Worm (Caenorhabditis elegans): ENCODE data around the gene H14N18.2.

The H14N18.2 gene

ce11 chrV:8964055-8964758 lies 31.8 kb downstream of the H14N18.2 start, which contains the start of gene nhr-44:
TSS of gene nhr-44 (minus strand) at chrV:8964105.
- TF ChIP-seq spr-3 (GFP tag; optimal IDR thresholded peaks at IDR 0.05) (no peak), F37D6.2 (tag; optimal IDR thresholded peaks at IDR 0.05) (no peak), daf-12 (tag; optimal IDR thresholded peaks at IDR 0.05) (no peak), nhr-102 (tag; optimal IDR thresholded peaks at IDR 0.05) (no peak), F49E8.2 (tag; optimal IDR thresholded peaks at IDR 0.05; ENCODE audit: borderline replicate concordance) (no peak), lir-3 (tag; optimal IDR thresholded peaks at IDR 0.05) (no peak), D1046.2 (GFP tag; IDR thresholded peaks at IDR 0.05) (no peak), T20F7.1 (GFP tag; optimal IDR thresholded peaks at IDR 0.05) (no peak), nhr-237 (tag; optimal IDR thresholded peaks at IDR 0.05) (no peak), aha-1 (tag) (peak; percentile 76), daf-16 (GFP tag; optimal IDR thresholded peaks at IDR 0.05) (no peak), daf-16 (tag; optimal IDR thresholded peaks at IDR 0.05) (peak; percentile 8), ceh-82 (tag; optimal IDR thresholded peaks at IDR 0.05) (no peak), nhr-25 (tag; optimal IDR thresholded peaks at IDR 0.05; ENCODE audit: borderline replicate concordance, insufficient read depth) (no peak), T26A8.4 (GFP tag; IDR thresholded peaks at IDR 0.05) (no peak), mxl-2 (GFP tag; conservative IDR thresholded peaks at IDR 0.05) (no peak), lin-39 (tag; optimal IDR thresholded peaks at IDR 0.05) (no peak), hlh-30 (tag; optimal IDR thresholded peaks at IDR 0.05; ENCODE audit: insufficient read depth) (peak; percentile 46), vab-7 (GFP tag; IDR thresholded peaks at IDR 0.05) (no peak), ctbp-1 (GFP tag; IDR thresholded peaks at IDR 0.05) (no peak), dve-1 (tag; optimal IDR thresholded peaks at IDR 0.05; ENCODE audit: insufficient read depth) (no peak), lin-15B (tag; optimal IDR thresholded peaks at IDR 0.05) (no peak)

- no peak for TF ChIP-seq hlh-11 (tag; optimal IDR thresholded peaks at IDR 0.05)
- peak in 1 of 2 experiments; percentile 28 for TF ChIP-seq unc-62 (GFP tag; optimal IDR thresholded peaks at IDR 0.05 in 1 of 2)
- no peak for TF ChIP-seq unc-62 (tag; optimal IDR thresholded peaks at IDR 0.05)
- no peak for TF ChIP-seq Y48G9A.11 (GFP tag; IDR thresholded peaks at IDR 0.05)
- no peak for TF ChIP-seq nhr-6 (tag; optimal IDR thresholded peaks at IDR 0.05)
- no peak for TF ChIP-seq mep-1 (tag; optimal IDR thresholded peaks at IDR 0.05)
- TF ChIP-seq sdz-12 (GFP tag; optimal IDR thresholded peaks at IDR 0.05): no peak
- no peak for TF ChIP-seq dmd-8 (GFP tag; IDR thresholded peaks at IDR 0.05)
- no peak for TF ChIP-seq dmd-6 (GFP tag; IDR thresholded peaks at IDR 0.05)
Observed at ce11 chrV:8966086-8966485, 33.7 kb downstream of the H14N18.2 start, which contains the start of gene nhr-219. TSS of gene nhr-219 (minus strand) at chrV:8966186.

- TF ChIP-seq saeg-2 (GFP tag; IDR thresholded peaks at IDR 0.05) (no peak), unc-62 (GFP tag; optimal IDR thresholded peaks at IDR 0.05 in 1 of 2) (no peak), unc-62 (tag; optimal IDR thresholded peaks at IDR 0.05) (no peak), attf-4 (tag; optimal IDR thresholded peaks at IDR 0.05) (no peak), hif-1 (tag; optimal IDR thresholded peaks at IDR 0.05) (no peak), dve-1 (tag; optimal IDR thresholded peaks at IDR 0.05; ENCODE audit: insufficient read depth) (no peak), dpl-1 (GFP tag; optimal IDR thresholded peaks at IDR 0.05) (no peak)
Observed at ce11 chrV:8972271-8972670, 39.9 kb downstream of the H14N18.2 start, which contains the start of gene nhr-195. TSS of gene nhr-195 (minus strand) at chrV:8972371.

ce11 chrV:8974889-8975422 lies 42.5 kb downstream of the H14N18.2 start, which contains the start of gene nhr-143:
TSS of gene nhr-143 (minus strand) at chrV:8974939.
- TF ChIP-seq hif-1 (tag; optimal IDR thresholded peaks at IDR 0.05): no peak
- no peak for TF ChIP-seq zag-1 (tag; optimal IDR thresholded peaks at IDR 0.05)
- TF ChIP-seq hlh-11 (tag; optimal IDR thresholded peaks at IDR 0.05): peak; percentile 47
- TF ChIP-seq unc-62 (GFP tag; optimal IDR thresholded peaks at IDR 0.05 in 1 of 2): peak in 1 of 2 experiments; percentile 10
- no peak for TF ChIP-seq unc-62 (tag; optimal IDR thresholded peaks at IDR 0.05)
- no peak for TF ChIP-seq rbr-2 (tag; optimal IDR thresholded peaks at IDR 0.05)
- TF ChIP-seq ceh-20 (GFP tag; IDR thresholded peaks at IDR 0.05): no peak
- peak; percentile 11 for TF ChIP-seq mep-1 (tag; optimal IDR thresholded peaks at IDR 0.05)
- no peak for TF ChIP-seq Y48G9A.11 (GFP tag; IDR thresholded peaks at IDR 0.05)
- peak; percentile 50 for TF ChIP-seq dmd-6 (GFP tag; IDR thresholded peaks at IDR 0.05)
- TF ChIP-seq dve-1 (tag; optimal IDR thresholded peaks at IDR 0.05; ENCODE audit: insufficient read depth): peak; percentile 61
- no peak for TF ChIP-seq F26F4.8 (GFP tag; conservative IDR thresholded peaks at IDR 0.05)
- TF ChIP-seq F10B5.3 (tag; optimal IDR thresholded peaks at IDR 0.05): no peak
- no peak for TF ChIP-seq ZK337.2 (GFP tag; IDR thresholded peaks at IDR 0.05)
- TF ChIP-seq hlh-30 (tag; optimal IDR thresholded peaks at IDR 0.05; ENCODE audit: insufficient read depth): no peak
- peak; percentile 31 for TF ChIP-seq nhr-77 (tag; optimal IDR thresholded peaks at IDR 0.05)
- no peak for TF ChIP-seq ZK546.5 (tag; optimal IDR thresholded peaks at IDR 0.05)
- TF ChIP-seq spr-1 (tag; optimal IDR thresholded peaks at IDR 0.05): no peak
- TF ChIP-seq lim-7 (GFP tag; IDR thresholded peaks at IDR 0.05): no peak

All from whole organism, L4 larva.